Fruit fly (Drosophila melanogaster): ENCODE data around the gene CG14913.

dm6 chr2L:11057333-11058110 is 40.7 kb downstream of the CG14913 start:
- TF ChIP-seq bab1 (GFP tag; optimal IDR thresholded peaks at IDR 0.05) (peak; percentile 75), CG33017 (tag; optimal IDR thresholded peaks at IDR 0.05) (peak; percentile 25), CG7101 (tag; optimal IDR thresholded peaks at IDR 0.05) (peak; percentile 44), Clk (GFP tag; optimal IDR thresholded peaks at IDR 0.05) (no peak), Mnt (GFP tag; optimal IDR thresholded peaks at IDR 0.05) (peak; percentile 59), cic (GFP tag; optimal IDR thresholded peaks at IDR 0.05) (peak; percentile 70), CG7045 (GFP tag; optimal IDR thresholded peaks at IDR 0.05) (peak; percentile 51), ovo (GFP tag; optimal IDR thresholded peaks at IDR 0.05) (peak; percentile 11), cnc (optimal IDR thresholded peaks at IDR 0.05) (no peak), Crg-1 (GFP tag; optimal IDR thresholded peaks at IDR 0.05) (no peak), CG12768 (GFP tag; optimal IDR thresholded peaks at IDR 0.05) (peak; percentile 71), kay (GFP tag; ENCODE audit: borderline replicate concordance) (peak; percentile 96), CG1620 (GFP tag; optimal IDR thresholded peaks at IDR 0.05) (peak; percentile 34)

Measured in whole organism, adult.